Fruit fly (Drosophila melanogaster): ENCODE results near the gene jar.

DNA sequence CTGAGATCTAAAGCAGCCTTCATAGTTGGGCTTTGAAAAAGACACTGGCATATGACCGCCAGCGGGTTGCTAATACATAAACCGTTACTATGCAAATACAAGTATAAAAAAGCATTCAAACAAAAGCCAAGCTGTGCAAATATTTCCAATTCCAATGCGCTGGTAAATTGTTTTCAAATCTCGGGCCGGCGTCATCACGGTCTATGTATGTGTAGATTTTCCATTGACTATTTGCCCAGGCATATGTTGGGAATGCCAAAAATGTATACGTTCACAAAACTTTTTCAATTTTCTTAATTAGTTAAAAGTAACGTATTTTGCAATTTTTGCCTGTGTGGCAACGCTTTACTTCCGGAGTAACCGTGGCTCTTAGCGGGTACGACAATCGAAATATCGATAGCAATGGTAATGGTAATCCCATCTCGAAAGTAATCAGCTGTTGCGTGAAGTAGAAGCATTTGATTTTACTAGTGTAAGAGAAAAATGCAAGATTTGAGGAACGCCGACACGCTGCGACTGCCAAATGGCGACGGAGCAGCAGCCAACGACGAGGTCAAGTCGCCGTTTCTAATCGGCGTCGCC lies 18.8 kb upstream of the jar start, which contains the start of the genes CG34290 and Uck:
- TF ChIP-seq kay (GFP tag; ENCODE audit: borderline replicate concordance) (no peak), CG7101 (tag; optimal IDR thresholded peaks at IDR 0.05) (peak; percentile 69), CG14711 (tag; optimal IDR thresholded peaks at IDR 0.05) (peak; percentile 70), toe (GFP tag; optimal IDR thresholded peaks at IDR 0.05) (no peak), ovo (GFP tag; optimal IDR thresholded peaks at IDR 0.05) (peak; percentile 57), CG1620 (GFP tag; optimal IDR thresholded peaks at IDR 0.05) (peak; percentile 50), cnc (optimal IDR thresholded peaks at IDR 0.05) (no peak), cic (GFP tag; optimal IDR thresholded peaks at IDR 0.05) (peak; percentile 37), Hr96 (GFP tag; optimal IDR thresholded peaks at IDR 0.05) (peak; percentile 52), CG33017 (tag; optimal IDR thresholded peaks at IDR 0.05) (peak; percentile 43)

Data from whole organism, adult.